Fruit fly (Drosophila melanogaster) whole organism, pupa: ENCODE measurements around the gene Rab14.

ENCODE experiments used
- CG10348 ChIP-seq: fragments of 200-800 bp; sonication (Bioruptor generic); IDR thresholded peaks from 2 replicates; pipeline ENCODE4 v1.3.6; 2022; ENCODE audit warnings: missing biosample characterization, missing genetic modification characterization
- CG12605 ChIP-seq: fragments of 200-800 bp; sonication (Bioruptor generic); IDR thresholded peaks from 2 replicates; pipeline ENCODE4 v1.3.6; 2022; ENCODE audit warnings: missing biosample characterization, missing genetic modification characterization
- CG13204 ChIP-seq: fragments of 200-800 bp; sonication (Bioruptor generic); optimal IDR thresholded peaks from 2 replicates; lab custom pipeline; 2018; ENCODE audit warnings: missing biosample characterization, mild to moderate bottlenecking, missing genetic modification characterization, moderate library complexity
- CG14655 ChIP-seq: fragments of 200-800 bp; sonication (Bioruptor generic); optimal IDR thresholded peaks from 3 replicates; lab custom pipeline; 2017; ENCODE audit warnings: mild to moderate bottlenecking, missing biosample characterization, missing genetic modification reagents, missing genetic modification characterization
- CG15710 ChIP-seq: fragments of 200-800 bp; sonication (Bioruptor generic); optimal IDR thresholded peaks from 2 replicates; lab custom pipeline; 2018; ENCODE audit warnings: missing biosample characterization, mild to moderate bottlenecking, missing genetic modification characterization, moderate library complexity
- CG17806 ChIP-seq: fragments of 200-800 bp; sonication (Bioruptor generic); optimal IDR thresholded peaks from 2 replicates; lab custom pipeline; 2018; ENCODE audit warnings: missing biosample characterization, mild to moderate bottlenecking, missing genetic modification characterization, moderate library complexity
- CG32121 ChIP-seq: fragments of 200-800 bp; sonication (Bioruptor generic); IDR thresholded peaks from 2 replicates; pipeline ENCODE4 v1.3.6; 2022; ENCODE audit warnings: missing biosample characterization, missing genetic modification characterization
- CG34367 ChIP-seq: fragments of 200-800 bp; sonication (Bioruptor generic); optimal IDR thresholded peaks from 2 replicates; lab custom pipeline; 2018; ENCODE audit warnings: missing biosample characterization, mild to moderate bottlenecking, missing genetic modification characterization
- CG4496 ChIP-seq: fragments of 200-800 bp; sonication (Bioruptor generic); IDR thresholded peaks from 3 replicates; pipeline ENCODE4 v1.3.6; 2022; ENCODE audit warnings: missing biosample characterization, missing genetic modification characterization
- CG8159 ChIP-seq: fragments of 200-800 bp; sonication (Bioruptor generic); optimal IDR thresholded peaks from 3 replicates; lab custom pipeline; 2018; ENCODE audit warnings: missing biosample characterization, mild to moderate bottlenecking, missing genetic modification characterization, moderate library complexity
- CG8301 ChIP-seq: fragments of 200-800 bp; sonication (Bioruptor generic); optimal IDR thresholded peaks from 2 replicates; lab custom pipeline; 2018; ENCODE audit warnings: missing biosample characterization, mild to moderate bottlenecking, missing genetic modification characterization
- CG9948 ChIP-seq: fragments of 200-800 bp; sonication (Bioruptor generic); optimal IDR thresholded peaks from 2 replicates; lab custom pipeline; 2018; ENCODE audit warnings: missing biosample characterization, mild to moderate bottlenecking, missing genetic modification characterization, moderate library complexity
- D1 ChIP-seq: fragments of 200-800 bp; sonication (Bioruptor generic); optimal IDR thresholded peaks from 2 replicates; lab custom pipeline; 2018; ENCODE audit warnings: missing biosample characterization, mild to moderate bottlenecking, missing genetic modification characterization, moderate library complexity
- EcR ChIP-seq: fragments of 200-800 bp; sonication (Bioruptor generic); optimal IDR thresholded peaks from 3 replicates; lab custom pipeline; 2019; ENCODE audit warnings: missing biosample characterization, missing genetic modification characterization, mild to moderate bottlenecking, moderate library complexity, missing genetic modification reagents
- Ets98B ChIP-seq: fragments of 200-800 bp; sonication (Bioruptor generic); IDR thresholded peaks from 2 replicates; pipeline ENCODE4 v1.3.6; 2022; ENCODE audit warnings: missing biosample characterization, missing genetic modification characterization
- Pif1A ChIP-seq: fragments of 200-800 bp; sonication (Bioruptor generic); optimal IDR thresholded peaks from 3 replicates; lab custom pipeline; 2016; ENCODE audit warnings: missing biosample characterization, missing genetic modification characterization
- Pif1B ChIP-seq: fragments of 200-800 bp; sonication (Bioruptor generic); optimal IDR thresholded peaks from 3 replicates; lab custom pipeline; 2016; ENCODE audit warnings: missing biosample characterization, missing genetic modification characterization
- Snoo ChIP-seq: fragments of 200-800 bp; sonication (Bioruptor generic); optimal IDR thresholded peaks from 3 replicates; lab custom pipeline; 2017; ENCODE audit warnings: missing biosample characterization, mild to moderate bottlenecking, missing genetic modification characterization, inconsistent platforms
- fd96Ca ChIP-seq: fragments of 200-800 bp; sonication (Bioruptor generic); IDR thresholded peaks from 3 replicates; pipeline ENCODE4 v1.3.6; 2022; ENCODE audit warnings: missing biosample characterization, missing genetic modification characterization
- gl ChIP-seq: fragments of 200-800 bp; sonication (Bioruptor generic); optimal IDR thresholded peaks from 2 replicates; lab custom pipeline; 2018; ENCODE audit warnings: missing biosample characterization, mild to moderate bottlenecking, missing genetic modification characterization
- rn ChIP-seq: fragments of 200-800 bp; sonication (Bioruptor generic); IDR thresholded peaks from 2 replicates; pipeline ENCODE4 v1.3.6; 2022; ENCODE audit warnings: missing biosample characterization, missing genetic modification characterization

Gene Rab14

DNA sequence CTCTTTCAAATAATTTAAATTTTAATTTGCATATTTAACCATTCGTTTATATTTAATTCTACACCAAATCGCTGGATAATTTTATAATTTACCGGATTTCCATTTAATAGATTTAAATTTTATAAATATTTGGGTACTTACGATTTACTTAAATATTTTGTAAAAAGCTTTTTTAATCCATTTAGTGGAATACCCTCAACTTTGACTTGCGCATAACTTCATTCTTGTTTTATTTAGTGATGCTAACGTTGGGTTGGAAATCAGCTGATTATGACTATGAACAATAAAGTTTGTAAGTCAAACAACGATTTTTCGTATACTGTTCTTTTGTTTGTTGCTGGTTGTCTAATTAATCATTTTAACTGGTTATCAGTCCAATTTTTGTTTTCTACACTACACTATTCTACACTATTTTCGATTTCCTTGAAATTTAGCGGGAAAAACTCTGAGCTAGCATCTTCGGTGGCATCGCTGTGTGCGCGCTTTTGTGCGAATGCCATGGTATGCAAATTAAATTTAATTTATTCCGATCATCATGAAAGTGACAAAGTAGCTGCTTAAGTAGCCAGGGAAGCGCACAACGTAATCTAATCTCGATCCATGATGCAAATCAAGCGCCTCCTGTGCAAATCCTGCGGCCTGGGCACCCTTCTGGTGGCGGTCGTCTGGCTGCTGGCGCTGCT, 4.0 kb downstream of the Rab14 start, which contains the start of gene Pgant35A:
Gene Pgant35A, plus strand, starts transcription at position 473 of the 683 bp plus-strand sequence.
- TF ChIP-seq CG32121 (GFP tag; lab: Robert Waterston, UW) (no peak), CG9948 (peak; percentile 3), D1 (tag; lab: Kevin White, UChicago) (peak; percentile 45), Pif1A (GFP tag; lab: Kevin White, UChicago) (no peak), Snoo (no peak), CG12605 (GFP tag; lab: Robert Waterston, UW) (peak; percentile 45; the same call in 1 of the 2 replicates), CG15710 (tag; lab: Kevin White, UChicago) (peak; percentile 3), CG13204 (no peak), CG8159 (tag; lab: Kevin White, UChicago) (peak; percentile 12), Pif1B (GFP tag; lab: Kevin White, UChicago) (no peak), Ets98B (GFP tag; lab: Robert Waterston, UW) (0 out of 2 replicates have a peak, but pooled peaks have one; percentile 5)

- TF ChIP-seq CG15710 (tag; lab: Kevin White, UChicago), result no peak
- TF ChIP-seq Snoo, result no peak
- TF ChIP-seq CG14655 (GFP tag; lab: Kevin White, UChicago), result no peak
- no peak for TF ChIP-seq CG32121 (GFP tag; lab: Robert Waterston, UW)
- TF ChIP-seq CG9948, result no peak
- TF ChIP-seq CG8301, result no peak
- TF ChIP-seq CG17806 (tag; lab: Kevin White, UChicago), result no peak
- TF ChIP-seq CG10348 (GFP tag; lab: Robert Waterston, UW), result no peak
Measured at dm6 chr2L:14361281-14361680, 6.3 kb downstream of the Rab14 start.

DNA sequence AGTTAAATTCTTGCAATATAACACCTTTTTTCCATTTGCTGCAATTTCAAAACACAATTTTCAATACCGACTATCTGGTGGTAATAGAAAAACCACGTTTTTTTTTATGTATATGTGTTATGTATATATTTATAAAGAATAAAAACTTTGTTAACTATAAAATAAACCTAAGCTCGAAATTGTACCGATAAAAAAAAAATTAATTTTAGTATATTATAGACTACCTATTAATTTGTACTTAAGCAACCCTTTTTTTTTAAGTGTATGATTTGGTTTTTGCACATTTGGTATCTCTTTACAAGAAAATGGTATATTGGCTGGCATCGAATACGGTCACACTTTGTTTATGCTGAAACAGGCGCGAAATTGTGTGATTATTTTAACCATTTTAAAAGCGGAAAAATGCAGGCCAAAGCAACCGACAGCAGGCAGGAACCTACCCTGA, 6.8 kb downstream of the Rab14 start, which contains the start of gene spel1:
Gene spel1, plus strand, starts transcription at position 334 of the 445 bp plus-strand sequence.
- TF ChIP-seq Pif1B (GFP tag; lab: Kevin White, UChicago), result no peak
- TF ChIP-seq CG10348 (GFP tag; lab: Robert Waterston, UW), result no peak; the same call in 1 of the 2 replicates
- TF ChIP-seq CG15710 (tag; lab: Kevin White, UChicago), result peak; percentile 72
- no peak for TF ChIP-seq gl (tag; lab: Kevin White, UChicago)
- peak; percentile 68 for TF ChIP-seq Ets98B (GFP tag; lab: Robert Waterston, UW)
- peak; percentile 77 for TF ChIP-seq CG17806 (tag; lab: Kevin White, UChicago)
- no peak for TF ChIP-seq Pif1A (GFP tag; lab: Kevin White, UChicago)
- TF ChIP-seq CG8159 (tag; lab: Kevin White, UChicago), result peak; percentile 82
- peak; percentile 52; the same call in 1 of the 2 replicates for TF ChIP-seq rn (GFP tag; lab: Robert Waterston, UW)
- peak; percentile 72 for TF ChIP-seq CG14655 (GFP tag; lab: Kevin White, UChicago)
- TF ChIP-seq CG9948, result peak; percentile 73
- TF ChIP-seq CG34367 (tag; lab: Kevin White, UChicago), result peak; percentile 36
- peak; percentile 73 for TF ChIP-seq D1 (tag; lab: Kevin White, UChicago)
- TF ChIP-seq CG13204, result no peak
- peak; percentile 78; the same call in 2 of the 3 replicates for TF ChIP-seq CG4496 (GFP tag; lab: Robert Waterston, UW)
- TF ChIP-seq EcR (GFP tag; lab: Kevin White, UChicago), result no peak
- peak; percentile 75 for TF ChIP-seq CG32121 (GFP tag; lab: Robert Waterston, UW)
- peak; percentile 79 for TF ChIP-seq CG12605 (GFP tag; lab: Robert Waterston, UW)
- TF ChIP-seq fd96Ca (GFP tag; lab: Robert Waterston, UW), result 0 out of 3 replicates have a peak, but pooled peaks have one; percentile 12
- TF ChIP-seq Snoo, result peak; percentile 57
- peak; percentile 70 for TF ChIP-seq CG8301

- TF ChIP-seq CG13204 (no peak), CG14655 (GFP tag; lab: Kevin White, UChicago) (peak; percentile 39), D1 (tag; lab: Kevin White, UChicago) (no peak), CG34367 (tag; lab: Kevin White, UChicago) (peak; percentile 22), EcR (GFP tag; lab: Kevin White, UChicago) (no peak), CG8301 (peak; percentile 26), Pif1A (GFP tag; lab: Kevin White, UChicago) (peak; percentile 7), Ets98B (GFP tag; lab: Robert Waterston, UW) (peak; percentile 12), CG12605 (GFP tag; lab: Robert Waterston, UW) (no peak), CG15710 (tag; lab: Kevin White, UChicago) (peak; percentile 33), CG9948 (peak; percentile 43), fd96Ca (GFP tag; lab: Robert Waterston, UW) (peak; percentile 28; the same call in 1 of the 3 replicates), Snoo (no peak), CG8159 (tag; lab: Kevin White, UChicago) (no peak), CG32121 (GFP tag; lab: Robert Waterston, UW) (peak; percentile 46; the same call in 1 of the 2 replicates), CG4496 (GFP tag; lab: Robert Waterston, UW) (no peak), Pif1B (GFP tag; lab: Kevin White, UChicago) (peak; percentile 2), gl (tag; lab: Kevin White, UChicago) (no peak), CG17806 (tag; lab: Kevin White, UChicago) (peak; percentile 33), CG10348 (GFP tag; lab: Robert Waterston, UW) (0 out of 2 replicates have a peak, but pooled peaks have one; percentile 31), rn (GFP tag; lab: Robert Waterston, UW) (no peak)
- TF ChIP-seq, all 21 proteins: peak for 12
Measured at dm6 chr2L:14366590-14367273, 11.8 kb downstream of the Rab14 start.
